Worm (Caenorhabditis elegans): Measurements from ENCODE around the gene F35B12.10.

F35B12.10 gene

DNA sequence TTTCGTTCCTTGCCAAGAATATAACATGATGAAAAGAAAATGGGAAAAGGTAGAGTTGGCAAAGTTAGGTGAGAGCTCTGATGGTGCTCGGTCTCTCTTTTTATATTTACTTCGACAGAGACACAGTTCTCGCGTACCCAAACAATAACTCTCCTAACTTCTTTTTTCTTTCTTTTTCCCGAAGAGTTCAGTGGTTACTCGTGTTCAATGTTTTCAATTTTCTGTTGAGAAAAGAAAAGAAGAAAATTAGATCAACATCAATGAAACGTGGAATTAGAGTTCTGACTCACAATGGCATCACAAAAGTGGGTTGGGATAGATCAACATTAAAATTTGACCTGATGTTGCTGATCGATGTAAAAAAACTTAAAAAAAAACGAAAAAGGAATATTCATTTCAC is 22.6 kb downstream of the F35B12.10 start, which contains the start of gene idpp-16:
TSS of gene idpp-16 (minus strand) at position 101 of the 400 bp plus-strand sequence.
- TF ChIP-seq snu-23 (GFP tag; optimal IDR thresholded peaks at IDR 0.05) (no peak), elt-3 (tag; optimal IDR thresholded peaks at IDR 0.05) (no peak)

DNA sequence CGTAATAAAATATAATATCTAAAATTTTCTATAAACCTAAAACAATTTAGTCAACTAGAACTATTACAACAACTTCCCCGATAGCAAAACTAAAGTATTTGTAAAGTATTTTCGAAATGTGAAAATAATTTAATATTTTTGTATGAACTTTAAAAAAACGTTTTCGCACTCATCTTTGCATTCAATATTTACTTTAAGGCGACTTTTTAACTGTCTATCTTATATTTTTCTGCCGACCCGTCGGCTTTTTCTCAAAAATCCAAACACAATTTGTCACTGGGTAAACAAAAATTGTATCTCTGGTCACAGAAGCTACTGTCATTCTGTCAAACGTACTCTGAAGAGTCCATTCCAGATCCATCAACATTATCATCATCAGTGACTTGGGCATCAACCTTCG is 23.8 kb downstream of the F35B12.10 start:
- TF ChIP-seq nhr-77 (tag; optimal IDR thresholded peaks at IDR 0.05), result peak; percentile 32
- no peak for TF ChIP-seq pqm-1 (tag; optimal IDR thresholded peaks at IDR 0.05)
- TF ChIP-seq ceh-82 (tag; optimal IDR thresholded peaks at IDR 0.05), result peak in 1 of 3 experiments; percentile 10
- TF ChIP-seq alr-1 (tag; optimal IDR thresholded peaks at IDR 0.05; ENCODE audit: borderline replicate concordance), result no peak

DNA sequence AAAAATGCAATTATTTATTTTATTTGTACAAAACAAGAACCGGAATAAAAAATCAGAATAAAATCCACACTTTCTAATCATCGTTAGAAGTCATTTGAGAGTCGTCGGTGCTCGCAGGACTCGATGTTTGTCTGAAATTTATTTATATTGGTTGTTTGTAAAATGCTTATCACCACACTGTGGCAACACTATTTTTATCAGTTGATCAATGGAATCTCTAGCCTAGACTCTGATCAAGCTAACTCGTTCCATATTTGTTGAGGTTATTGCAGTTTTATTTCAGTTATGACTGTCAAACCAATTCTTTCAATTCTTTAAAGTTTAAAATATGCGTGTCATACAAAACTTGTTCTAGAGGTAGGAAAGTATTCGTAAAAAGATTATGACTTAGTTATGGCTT is 24.6 kb downstream of the F35B12.10 start, which contains the start of gene dhs-20:
TSS of gene dhs-20 (minus strand) at position 80 of the 400 bp plus-strand sequence.
- peak; percentile 68 for TF ChIP-seq elt-2 (tag; optimal IDR thresholded peaks at IDR 0.05)
- no peak for TF ChIP-seq pag-3 (tag; optimal IDR thresholded peaks at IDR 0.05; ENCODE audit: borderline replicate concordance, insufficient read depth)

DNA sequence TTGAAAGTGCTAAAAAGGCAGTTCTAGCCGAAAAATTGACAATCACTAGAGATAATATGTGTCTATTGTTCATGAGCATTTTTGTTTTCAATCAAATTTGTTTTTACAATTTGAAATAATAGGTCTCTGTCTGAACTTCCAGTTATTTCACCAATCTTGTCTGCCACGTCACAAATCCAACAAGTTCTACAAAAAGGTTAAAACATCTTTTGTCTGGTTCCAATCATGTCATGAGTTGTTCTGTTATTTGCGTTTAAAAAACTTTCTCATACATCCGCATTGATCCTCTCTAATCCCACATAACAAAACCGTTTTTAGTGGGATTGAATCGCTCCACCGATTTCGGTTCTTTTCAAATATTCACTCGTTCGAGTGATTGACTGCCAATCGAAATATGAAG is 28.3 kb downstream of the F35B12.10 start, which contains the start of gene F35B12.9:
TSS of gene F35B12.9 (plus strand) at position 372 of the 400 bp plus-strand sequence.
- TF ChIP-seq lin-39 (tag; optimal IDR thresholded peaks at IDR 0.05) (no peak), lin-14 (GFP tag; optimal IDR thresholded peaks at IDR 0.05) (no peak), fos-1 (tag; optimal IDR thresholded peaks at IDR 0.05) (no peak), efl-1 (optimal IDR thresholded peaks at IDR 0.05) (no peak), efl-1 (GFP tag; optimal IDR thresholded peaks at IDR 0.05 in 1 of 2) (peak in 1 of 2 experiments; percentile 60), ztf-11 (tag; optimal IDR thresholded peaks at IDR 0.05) (no peak), ceh-63 (GFP tag; optimal IDR thresholded peaks at IDR 0.05) (no peak), hlh-4 (tag; optimal IDR thresholded peaks at IDR 0.05) (no peak), snu-23 (GFP tag; optimal IDR thresholded peaks at IDR 0.05) (no peak), nhr-71 (tag; optimal IDR thresholded peaks at IDR 0.05) (no peak)

DNA sequence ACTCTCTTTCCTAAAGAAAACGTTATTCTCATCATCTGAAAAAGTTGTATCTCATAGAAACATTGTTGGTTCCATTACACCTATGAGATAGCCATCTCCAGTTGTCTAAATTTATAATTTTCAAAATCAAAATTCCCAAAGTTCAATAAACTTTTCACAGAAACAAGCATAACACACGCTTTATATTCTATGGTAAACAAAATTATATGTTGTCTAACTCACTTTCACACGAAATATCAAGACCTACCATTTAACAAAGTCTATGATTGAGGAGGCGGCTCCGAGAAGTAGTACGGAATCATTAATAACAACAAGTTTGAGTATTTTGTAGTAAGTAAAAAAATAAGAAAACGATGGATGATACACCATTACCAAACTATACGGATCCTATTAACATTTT is 30.3 kb downstream of the F35B12.10 start, which contains the start of gene srx-84:
TSS of gene srx-84 (plus strand) at position 301 of the 400 bp plus-strand sequence.
- TF ChIP-seq Y116A8C.19 (tag; optimal IDR thresholded peaks at IDR 0.05; ENCODE audit: borderline replicate concordance) (no peak), nhr-71 (tag; optimal IDR thresholded peaks at IDR 0.05) (no peak), nhr-76 (tag; optimal IDR thresholded peaks at IDR 0.05) (no peak), egl-27 (tag; optimal IDR thresholded peaks at IDR 0.05) (no peak), xbp-1 (tag; optimal IDR thresholded peaks at IDR 0.05) (no peak), snu-23 (GFP tag; optimal IDR thresholded peaks at IDR 0.05) (no peak), snpc-4 (tag; optimal IDR thresholded peaks at IDR 0.05) (no peak), ama-1 (optimal IDR thresholded peaks at IDR 0.05) (no peak)

DNA sequence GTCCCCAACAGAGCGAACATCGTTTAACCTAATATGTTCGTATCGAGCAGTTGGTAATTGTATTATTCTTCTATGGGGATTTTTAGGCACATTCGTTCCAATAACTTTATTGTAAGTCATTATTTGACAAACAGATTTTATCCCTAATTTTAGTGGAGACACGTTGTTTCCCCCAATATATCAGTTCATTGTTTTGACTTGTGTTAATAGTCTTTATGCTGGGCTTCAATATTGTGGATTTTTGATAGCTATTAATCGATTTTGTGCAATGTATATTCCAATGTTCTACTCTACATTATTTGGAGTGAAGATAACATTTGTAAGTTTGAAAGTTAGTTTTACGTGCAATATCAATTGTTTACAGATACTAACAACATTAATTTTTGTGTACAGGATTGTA is 35.2 kb downstream of the F35B12.10 start:
- TF ChIP-seq lin-39 (tag; optimal IDR thresholded peaks at IDR 0.05), result no peak
- no peak for TF ChIP-seq hpl-2 (GFP tag; optimal IDR thresholded peaks at IDR 0.05)
- no peak for TF ChIP-seq vab-15 (tag; optimal IDR thresholded peaks at IDR 0.05)
- no peak for TF ChIP-seq nhr-20 (tag; optimal IDR thresholded peaks at IDR 0.05)
- no peak for TF ChIP-seq ces-1 (GFP tag; optimal IDR thresholded peaks at IDR 0.05)

DNA sequence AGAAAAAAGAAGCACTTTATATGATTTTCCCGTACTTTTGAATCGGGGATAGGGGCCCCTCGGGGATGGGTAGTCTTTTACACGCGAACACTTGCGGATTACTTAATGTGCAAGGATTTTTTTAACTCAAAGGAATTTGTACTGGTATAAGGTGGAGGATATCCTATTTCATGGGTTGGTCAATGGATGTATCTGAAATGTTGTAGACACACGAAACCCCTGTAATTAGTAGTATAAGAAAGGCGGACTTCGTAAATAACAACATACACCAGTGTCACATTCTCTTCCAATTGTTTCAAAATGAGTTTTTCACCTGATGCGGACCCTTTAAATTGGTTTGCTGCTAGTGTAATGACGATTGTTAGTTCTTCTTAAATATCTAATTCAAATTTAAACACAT is 35.6 kb downstream of the F35B12.10 start, which contains the start of gene srx-80:
TSS of gene srx-80 (plus strand) at position 301 of the 400 bp plus-strand sequence.
- no peak for TF ChIP-seq F16B12.6 (tag; optimal IDR thresholded peaks at IDR 0.05)
- no peak for TF ChIP-seq efl-1 (optimal IDR thresholded peaks at IDR 0.05)
- peak in 1 of 2 experiments; percentile 75 for TF ChIP-seq efl-1 (GFP tag; optimal IDR thresholded peaks at IDR 0.05 in 1 of 2)
